Worm (Caenorhabditis elegans): Measurements from ENCODE around the gene htrl-1.

The htrl-1 gene

ce11 chrV:11526927-11527491 lies 30.8 kb upstream of the htrl-1 start:
- TF ChIP-seq nhr-237 (tag; optimal IDR thresholded peaks at IDR 0.05), result no peak
- TF ChIP-seq nhr-12 (tag; optimal IDR thresholded peaks at IDR 0.05), result no peak
- TF ChIP-seq ceh-8 (GFP tag; optimal IDR thresholded peaks at IDR 0.05), result no peak
- TF ChIP-seq xbp-1 (tag; optimal IDR thresholded peaks at IDR 0.05), result no peak
- TF ChIP-seq elt-2 (tag; optimal IDR thresholded peaks at IDR 0.05), result no peak
- TF ChIP-seq swsn-7 (tag; optimal IDR thresholded peaks at IDR 0.05), result no peak
- TF ChIP-seq hlh-4 (tag; optimal IDR thresholded peaks at IDR 0.05), result no peak
- TF ChIP-seq pqm-1 (tag; optimal IDR thresholded peaks at IDR 0.05), result no peak
- no peak for TF ChIP-seq F16B12.6 (tag; optimal IDR thresholded peaks at IDR 0.05)
- TF ChIP-seq nhr-11 (tag; optimal IDR thresholded peaks at IDR 0.05), result no peak
- no peak for TF ChIP-seq unc-130 (tag; optimal IDR thresholded peaks at IDR 0.05)
- TF ChIP-seq unc-30 (tag; optimal IDR thresholded peaks at IDR 0.05), result no peak
- TF ChIP-seq nhr-71 (tag; optimal IDR thresholded peaks at IDR 0.05), result no peak
- TF ChIP-seq mep-1 (tag; optimal IDR thresholded peaks at IDR 0.05), result no peak
- no peak for TF ChIP-seq nhr-47 (tag; optimal IDR thresholded peaks at IDR 0.05)
- no peak for TF ChIP-seq ceh-88 (GFP tag; IDR thresholded peaks at IDR 0.05)

- TF ChIP-seq lin-13 (GFP tag; optimal IDR thresholded peaks at IDR 0.05), result no peak
- no peak for TF ChIP-seq nhr-11 (tag; optimal IDR thresholded peaks at IDR 0.05)
- TF ChIP-seq nhr-85 (tag), result peak; percentile 25
- no peak for TF ChIP-seq rnt-1 (tag; optimal IDR thresholded peaks at IDR 0.05)
- TF ChIP-seq nhr-47 (tag; optimal IDR thresholded peaks at IDR 0.05), result no peak
- no peak for TF ChIP-seq grh-1 (GFP tag; IDR thresholded peaks at IDR 0.05)
- TF ChIP-seq zip-4 (GFP tag; optimal IDR thresholded peaks at IDR 0.05), result no peak
- TF ChIP-seq efl-3 (GFP tag; optimal IDR thresholded peaks at IDR 0.05), result no peak
- no peak for TF ChIP-seq aha-1 (tag; optimal IDR thresholded peaks at IDR 0.05)
- TF ChIP-seq blmp-1 (tag; optimal IDR thresholded peaks at IDR 0.05), result peak; percentile 93
- no peak for TF ChIP-seq lin-39 (tag; optimal IDR thresholded peaks at IDR 0.05)
- no peak for TF ChIP-seq fos-1 (tag; optimal IDR thresholded peaks at IDR 0.05)
- TF ChIP-seq efl-1 (optimal IDR thresholded peaks at IDR 0.05), result no peak
- peak in 1 of 2 experiments; percentile 38 for TF ChIP-seq efl-1 (GFP tag; optimal IDR thresholded peaks at IDR 0.05 in 1 of 2)
- TF ChIP-seq lin-15B (tag; optimal IDR thresholded peaks at IDR 0.05), result no peak
- no peak for TF ChIP-seq nhr-71 (tag; optimal IDR thresholded peaks at IDR 0.05)
- TF ChIP-seq nhr-237 (tag; optimal IDR thresholded peaks at IDR 0.05), result no peak
- no peak for TF ChIP-seq Y116A8C.19 (tag; optimal IDR thresholded peaks at IDR 0.05; ENCODE audit: borderline replicate concordance)
- TF ChIP-seq elt-2 (tag; optimal IDR thresholded peaks at IDR 0.05), result no peak
- TF ChIP-seq snpc-4 (tag; optimal IDR thresholded peaks at IDR 0.05), result no peak
- TF ChIP-seq zag-1 (tag; optimal IDR thresholded peaks at IDR 0.05), result no peak
- TF ChIP-seq unc-86 (tag; optimal IDR thresholded peaks at IDR 0.05), result no peak
- no peak for TF ChIP-seq nhr-20 (tag; optimal IDR thresholded peaks at IDR 0.05)
Measured at ce11 chrV:11525338-11525737, 29.2 kb upstream of the htrl-1 start.

- peak; percentile 28 for TF ChIP-seq fkh-4 (tag; optimal IDR thresholded peaks at IDR 0.05; ENCODE audit: borderline replicate concordance)
- peak; percentile 85 for TF ChIP-seq irx-1 (tag; optimal IDR thresholded peaks at IDR 0.05)
- TF ChIP-seq nhr-11 (tag; optimal IDR thresholded peaks at IDR 0.05), result peak; percentile 81
- peak; percentile 13 for TF ChIP-seq pag-3 (tag; optimal IDR thresholded peaks at IDR 0.05; ENCODE audit: borderline replicate concordance, insufficient read depth)
- TF ChIP-seq sup-37 (GFP tag; optimal IDR thresholded peaks at IDR 0.05), result peak; percentile 79
- peak; percentile 89 for TF ChIP-seq unc-86 (tag; optimal IDR thresholded peaks at IDR 0.05)
- TF ChIP-seq lir-3 (tag; optimal IDR thresholded peaks at IDR 0.05; ENCODE audit: poor library complexity), result peak; percentile 68
- no peak for TF ChIP-seq Y116A8C.19 (tag; optimal IDR thresholded peaks at IDR 0.05; ENCODE audit: borderline replicate concordance)
- peak; percentile 81 for TF ChIP-seq sox-4 (tag; optimal IDR thresholded peaks at IDR 0.05)
- peak in 2 of 6 experiments; percentile 79 to 80 for TF ChIP-seq elt-3 (tag; optimal IDR thresholded peaks at IDR 0.05)
- peak; percentile 95 for TF ChIP-seq rnt-1 (tag; optimal IDR thresholded peaks at IDR 0.05)
- TF ChIP-seq zag-1 (tag; optimal IDR thresholded peaks at IDR 0.05), result no peak
- TF ChIP-seq snu-23 (GFP tag; optimal IDR thresholded peaks at IDR 0.05), result peak; percentile 92
- TF ChIP-seq nhr-76 (tag; optimal IDR thresholded peaks at IDR 0.05), result peak; percentile 43
- TF ChIP-seq lin-35 (GFP tag; optimal IDR thresholded peaks at IDR 0.05), result peak; percentile 99
- TF ChIP-seq tbx-2 (tag; optimal IDR thresholded peaks at IDR 0.05), result peak; percentile 92
- peak; percentile 13 for TF ChIP-seq ama-1 (optimal IDR thresholded peaks at IDR 0.05)
- no peak for TF ChIP-seq ets-5 (GFP tag; IDR thresholded peaks at IDR 0.05)
- TF ChIP-seq alr-1 (tag; optimal IDR thresholded peaks at IDR 0.05; ENCODE audit: borderline replicate concordance), result no peak
- TF ChIP-seq nhr-12 (tag; optimal IDR thresholded peaks at IDR 0.05), result no peak
- no peak for TF ChIP-seq sptf-1 (tag; optimal IDR thresholded peaks at IDR 0.05)
- TF ChIP-seq nhr-237 (tag; optimal IDR thresholded peaks at IDR 0.05), result peak; percentile 35
- TF ChIP-seq nhr-71 (tag; optimal IDR thresholded peaks at IDR 0.05), result peak; percentile 95
- no peak for TF ChIP-seq tlp-1 (tag; optimal IDR thresholded peaks at IDR 0.05)
Measured at ce11 chrV:11521448-11521847, 25.3 kb upstream of the htrl-1 start, which contains the start of gene pafo-1. pafo-1 (plus strand) TSS chrV:11521703.

Measured in whole organism, L1 larva.